Worm (Caenorhabditis elegans) whole organism, L2 larva: ENCODE data around the gene E01G4.3.

Experiments used
- C34F6.9 ChIP-seq: fragments of 150-350 bp; optimal IDR thresholded peaks from 2 replicates; lab custom pipeline; 2014; ENCODE audit warnings: missing biosample characterization, missing genetic modification characterization
- R02D3.7 ChIP-seq: fragments of 150-350 bp; optimal IDR thresholded peaks from 2 replicates; lab custom pipeline; 2014; ENCODE audit warnings: missing biosample characterization, missing genetic modification characterization
- Y55F3AM.14 ChIP-seq: fragments of 200-800 bp; sonication (Bioruptor generic); optimal IDR thresholded peaks from 2 replicates; lab custom pipeline; 2018; ENCODE audit warnings: mild to moderate bottlenecking, missing genetic modification characterization, missing compliant biosample characterization
- ZK546.5 ChIP-seq: sonication (generic microtip); optimal IDR thresholded peaks from 2 replicates; lab custom pipeline; 2017; ENCODE audit warnings: missing biosample characterization, missing genetic modification characterization
- alr-1 ChIP-seq: fragments of 150-350 bp; optimal IDR thresholded peaks from 2 replicates; lab custom pipeline; 2014; ENCODE audit warnings: missing biosample characterization, missing genetic modification characterization
- aly-2 ChIP-seq: fragments of 150-350 bp; optimal IDR thresholded peaks from 2 replicates; lab custom pipeline; 2014; ENCODE audit warnings: missing biosample characterization, missing genetic modification characterization
- ama-1 ChIP-seq: fragments of 150-350 bp; optimal IDR thresholded peaks from 2 replicates; lab custom pipeline; 2018; ENCODE audit warnings: inconsistent platforms
- blmp-1 ChIP-seq: sonication (generic microtip); optimal IDR thresholded peaks from 2 replicates; lab custom pipeline; 2017; ENCODE audit warnings: missing genetic modification characterization, mild to moderate bottlenecking, missing compliant biosample characterization, antibody characterized with exemption, moderate library complexity; ENCODE audit not compliant: insufficient read depth
- ceh-16 ChIP-seq: fragments of 150-350 bp; optimal IDR thresholded peaks from 2 replicates; lab custom pipeline; 2014; ENCODE audit warnings: missing biosample characterization, missing genetic modification characterization
- crh-2 ChIP-seq: sonication (generic microtip); optimal IDR thresholded peaks from 2 replicates; lab custom pipeline; 2017; ENCODE audit warnings: missing biosample characterization, missing genetic modification characterization
- elt-1 ChIP-seq: fragments of 150-350 bp; optimal IDR thresholded peaks from 2 replicates; lab custom pipeline; 2014; ENCODE audit warnings: missing biosample characterization, missing genetic modification characterization
- fos-1 ChIP-seq: fragments of 150-350 bp; optimal IDR thresholded peaks from 2 replicates; lab custom pipeline; 2014; ENCODE audit warnings: missing biosample characterization, missing genetic modification characterization
- gmeb-1 ChIP-seq: fragments of 150-350 bp; optimal IDR thresholded peaks from 2 replicates; lab custom pipeline; 2014; ENCODE audit warnings: missing biosample characterization, missing genetic modification characterization
- lin-11 ChIP-seq: fragments of 150-350 bp; sonication (generic microtip); optimal IDR thresholded peaks from 2 replicates; lab custom pipeline; 2014; ENCODE audit warnings: missing biosample characterization, missing genetic modification characterization, inconsistent platforms, mixed read lengths
- lin-13 ChIP-seq: fragments of 150-350 bp; optimal IDR thresholded peaks from 2 replicates; lab custom pipeline; 2014; ENCODE audit warnings: missing biosample characterization, missing genetic modification reagents, missing genetic modification characterization
- lin-39 ChIP-seq: fragments of 150-350 bp; optimal IDR thresholded peaks from 2 replicates; lab custom pipeline; 2014; ENCODE audit warnings: missing biosample characterization, missing genetic modification reagents, missing genetic modification characterization
- lsy-2 ChIP-seq, 2 experiments: fragments of 150-350 bp in 1 of 2; sonication (generic microtip) in 1 of 2; optimal IDR thresholded peaks; 2 replicates each; lab custom pipeline; 2014 to 2017; ENCODE audit warnings: missing biosample characterization in 2 of 2, missing genetic modification characterization in 2 of 2
- mbf-1 ChIP-seq: sonication (generic microtip); optimal IDR thresholded peaks from 2 replicates; lab custom pipeline; 2017; ENCODE audit warnings: missing biosample characterization, missing genetic modification characterization
- mdl-1 ChIP-seq, 2 experiments: fragments of 150-350 bp in 1 of 2; sonication (generic microtip) in 1 of 2; optimal IDR thresholded peaks; 2 replicates each; lab custom pipeline; 2017; ENCODE audit warnings: missing biosample characterization in 2 of 2, missing genetic modification characterization in 2 of 2
- nhr-10 ChIP-seq: sonication (generic microtip); optimal IDR thresholded peaks from 2 replicates; lab custom pipeline; 2017; ENCODE audit warnings: missing biosample characterization, missing genetic modification characterization
- nhr-11 ChIP-seq: fragments of 150-350 bp; optimal IDR thresholded peaks from 2 replicates; lab custom pipeline; 2014; ENCODE audit warnings: missing biosample characterization, missing genetic modification characterization
- nhr-12 ChIP-seq: fragments of 150-350 bp; optimal IDR thresholded peaks from 2 replicates; lab custom pipeline; 2014; ENCODE audit warnings: missing biosample characterization, missing genetic modification characterization
- nhr-21 ChIP-seq: fragments of 150-350 bp; optimal IDR thresholded peaks from 2 replicates; lab custom pipeline; 2014; ENCODE audit warnings: missing biosample characterization, missing genetic modification characterization
- nhr-237 ChIP-seq: fragments of 150-350 bp; optimal IDR thresholded peaks from 2 replicates; lab custom pipeline; 2014; ENCODE audit warnings: missing biosample characterization, missing genetic modification characterization
- nhr-25 ChIP-seq: fragments of 150-350 bp; sonication (generic microtip); optimal IDR thresholded peaks from 3 replicates; lab custom pipeline; 2014; ENCODE audit warnings: missing biosample characterization, missing genetic modification characterization
- nhr-6 ChIP-seq: fragments of 150-350 bp; optimal IDR thresholded peaks from 2 replicates; lab custom pipeline; 2014; ENCODE audit warnings: missing biosample characterization, missing genetic modification characterization
- nhr-77 ChIP-seq: fragments of 150-350 bp; optimal IDR thresholded peaks from 2 replicates; lab custom pipeline; 2014; ENCODE audit warnings: missing biosample characterization, missing genetic modification characterization
- sem-4 ChIP-seq: fragments of 150-350 bp; optimal IDR thresholded peaks from 2 replicates; lab custom pipeline; 2014; ENCODE audit warnings: missing biosample characterization, missing genetic modification reagents, missing genetic modification characterization
- skn-1 ChIP-seq: sonication (generic microtip); optimal IDR thresholded peaks from 2 replicates; lab custom pipeline; 2017; ENCODE audit warnings: missing biosample characterization, missing genetic modification characterization
- sma-3 ChIP-seq: sonication (generic microtip); optimal IDR thresholded peaks from 2 replicates; lab custom pipeline; 2016; ENCODE audit warnings: missing genetic modification reagents, missing genetic modification characterization, missing compliant biosample characterization
- snpc-4 ChIP-seq: fragments of 150-350 bp; optimal IDR thresholded peaks from 2 replicates; lab custom pipeline; 2014; ENCODE audit warnings: missing biosample characterization, missing genetic modification characterization
- unc-39 ChIP-seq: fragments of 150-350 bp; optimal IDR thresholded peaks from 2 replicates; lab custom pipeline; 2014; ENCODE audit warnings: missing biosample characterization, missing genetic modification characterization
- zag-1 ChIP-seq: fragments of 150-350 bp; optimal IDR thresholded peaks from 2 replicates; lab custom pipeline; 2014; ENCODE audit warnings: missing biosample characterization, missing genetic modification characterization
- ztf-1 ChIP-seq: fragments of 200-800 bp; sonication (Bioruptor generic); conservative IDR thresholded peaks from 2 replicates; pipeline ENCODE4 v1.3.6; 2022; ENCODE audit warnings: missing genetic modification characterization, missing compliant biosample characterization
- ztf-11 ChIP-seq: sonication (generic microtip); optimal IDR thresholded peaks from 2 replicates; lab custom pipeline; 2017; ENCODE audit warnings: missing biosample characterization, missing genetic modification characterization
- ztf-4 ChIP-seq: fragments of 150-350 bp; optimal IDR thresholded peaks from 2 replicates; lab custom pipeline; 2014; ENCODE audit warnings: missing biosample characterization, missing genetic modification characterization

Gene E01G4.3

DNA sequence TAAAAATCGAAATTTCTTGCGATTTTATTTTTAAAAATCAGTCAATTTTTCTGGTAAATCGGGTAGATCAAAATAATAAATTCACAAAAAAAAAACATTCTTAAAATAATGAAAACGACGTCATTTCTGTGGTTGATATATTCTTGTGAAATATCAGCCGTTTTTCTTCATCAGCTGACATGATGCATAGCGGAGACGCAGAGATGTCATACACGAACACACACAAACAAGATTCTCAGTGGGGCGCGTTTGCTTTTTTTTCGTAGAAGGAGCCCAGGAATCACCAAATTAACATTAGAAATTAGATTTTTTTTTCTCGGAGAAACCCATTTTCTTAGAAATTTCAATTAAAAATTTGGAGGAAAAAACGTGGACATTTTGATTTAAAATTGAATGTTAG lies 21.7 kb downstream of the E01G4.3 start (continued):
- TF ChIP-seq aly-2 (tag; lab: Kevin White, UChicago) (no peak), ztf-1 (no peak), nhr-25 (tag; lab: Kevin White, UChicago) (peak; percentile 76), Y55F3AM.14 (GFP tag; lab: Kevin White, UChicago) (no peak), skn-1 (peak; percentile 75), nhr-11 (tag; lab: Kevin White, UChicago) (no peak), snpc-4 (tag; lab: Kevin White, UChicago) (peak; percentile 45), fos-1 (tag; lab: Kevin White, UChicago) (peak; percentile 90), lin-39 (tag; lab: Kevin White, UChicago) (no peak), unc-39 (tag; lab: Kevin White, UChicago) (no peak), R02D3.7 (tag; lab: Kevin White, UChicago) (no peak)

DNA sequence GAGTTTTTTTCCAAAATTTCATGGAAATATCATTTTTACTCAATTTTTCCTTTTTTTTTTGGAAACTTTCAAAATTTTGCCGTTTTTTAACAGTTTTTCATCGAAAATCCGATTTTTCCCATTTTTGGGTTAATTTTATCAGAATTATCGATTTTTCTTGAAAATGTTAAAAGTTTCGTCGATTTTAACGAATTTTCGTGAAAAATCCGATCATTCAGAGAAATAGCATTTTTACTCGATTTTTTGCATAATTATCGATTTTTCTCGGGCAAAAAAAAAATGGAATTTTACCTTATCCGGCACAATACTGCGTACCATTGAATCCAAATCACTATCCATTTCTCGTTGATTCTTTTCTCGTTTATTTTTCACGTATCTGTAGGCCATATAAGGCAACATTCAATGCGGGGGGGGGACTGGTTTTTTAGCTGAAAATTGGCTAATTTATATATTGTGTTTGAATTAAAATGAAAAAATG lies 22.2 kb downstream of the E01G4.3 start, which contains the start of gene tbc-14:
Gene tbc-14 (minus strand): TSS at position 428 of the 478 bp plus-strand sequence.
- TF ChIP-seq ztf-11: no peak
- TF ChIP-seq unc-39 (tag; lab: Kevin White, UChicago): no peak
- no peak for TF ChIP-seq nhr-11 (tag; lab: Kevin White, UChicago)
- no peak for TF ChIP-seq nhr-12 (tag; lab: Kevin White, UChicago)
- no peak for TF ChIP-seq lin-13 (GFP tag; lab: Kevin White, UChicago)
- TF ChIP-seq zag-1 (tag; lab: Kevin White, UChicago): no peak
- TF ChIP-seq gmeb-1 (tag; lab: Kevin White, UChicago): no peak
- no peak for TF ChIP-seq ZK546.5
- TF ChIP-seq lin-39 (tag; lab: Kevin White, UChicago): no peak
- TF ChIP-seq lin-11 (tag; lab: Kevin White, UChicago): no peak
- TF ChIP-seq alr-1 (tag; lab: Kevin White, UChicago): no peak
- TF ChIP-seq, all 48 proteins: peak for 0

DNA sequence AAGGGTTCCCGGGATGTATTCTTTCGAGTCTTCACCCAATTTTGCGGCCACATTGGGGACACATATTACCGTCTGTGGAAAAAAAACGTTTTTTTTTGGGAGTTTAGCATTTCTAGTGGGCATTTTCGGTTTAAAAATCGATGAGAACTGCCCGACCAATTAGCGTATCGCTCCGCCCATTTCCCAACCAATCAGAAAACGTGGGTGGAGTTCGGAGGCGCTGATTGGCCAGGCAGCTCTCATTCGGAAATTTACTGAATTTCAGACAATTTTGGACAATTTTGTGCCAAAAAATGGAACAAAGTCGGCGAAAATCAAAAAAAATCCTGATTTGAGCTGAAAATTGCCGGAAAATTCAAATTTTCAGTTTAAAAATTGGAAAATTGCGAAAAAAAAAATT lies 22.8 kb downstream of the E01G4.3 start:
- TF ChIP-seq ztf-4 (tag; lab: Kevin White, UChicago): no peak
- TF ChIP-seq nhr-12 (tag; lab: Kevin White, UChicago): no peak
- no peak for TF ChIP-seq snpc-4 (tag; lab: Kevin White, UChicago)
- no peak for TF ChIP-seq mdl-1 (tag; optimal IDR thresholded peaks at IDR 0.05; lab: Kevin White, UChicago)
- TF ChIP-seq alr-1 (tag; lab: Kevin White, UChicago): no peak
- no peak for TF ChIP-seq nhr-237 (tag; lab: Kevin White, UChicago)
- TF ChIP-seq ztf-11: no peak
- TF ChIP-seq nhr-21 (tag; lab: Kevin White, UChicago): no peak
- TF ChIP-seq sma-3 (GFP tag; lab: Kevin White, UChicago): no peak
- TF ChIP-seq crh-2: no peak
- TF ChIP-seq ama-1 (lab: Kevin White, UChicago): no peak
- TF ChIP-seq gmeb-1 (tag; lab: Kevin White, UChicago): no peak
- TF ChIP-seq unc-39 (tag; lab: Kevin White, UChicago): no peak
- TF ChIP-seq mbf-1 (tag; lab: Kevin White, UChicago): no peak
- TF ChIP-seq nhr-6 (tag; lab: Kevin White, UChicago): no peak
- TF ChIP-seq skn-1: no peak
- TF ChIP-seq fos-1 (tag; lab: Kevin White, UChicago): no peak
- no peak for TF ChIP-seq elt-1 (tag; lab: Kevin White, UChicago)
- TF ChIP-seq ceh-16 (tag; lab: Kevin White, UChicago): no peak

DNA sequence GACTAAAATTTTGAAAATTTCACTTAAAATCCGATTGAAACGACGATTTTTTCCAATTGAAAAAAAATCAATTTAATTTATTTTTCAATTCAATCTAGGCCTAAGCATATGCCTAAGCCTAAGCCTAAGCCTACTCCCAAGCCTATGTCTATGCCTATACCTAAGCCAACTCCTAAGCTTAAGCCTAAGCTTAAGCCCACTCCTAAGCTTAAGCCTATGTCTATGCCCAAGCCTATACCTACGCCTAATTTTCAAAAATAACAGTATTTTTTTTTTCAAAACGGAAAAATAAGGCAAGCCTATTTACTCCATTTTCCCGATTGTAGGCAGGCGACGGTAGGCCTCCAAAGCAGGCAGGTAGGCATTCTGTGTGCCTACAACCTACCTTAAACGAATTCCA lies 25.1 kb downstream of the E01G4.3 start:
- no peak for TF ChIP-seq ztf-11
- no peak for TF ChIP-seq nhr-77 (tag; lab: Kevin White, UChicago)
- TF ChIP-seq nhr-11 (tag; lab: Kevin White, UChicago): no peak
- TF ChIP-seq crh-2: no peak
- TF ChIP-seq blmp-1 (tag; lab: Kevin White, UChicago): no peak
- TF ChIP-seq nhr-10 (tag; lab: Kevin White, UChicago): no peak
- TF ChIP-seq ceh-16 (tag; lab: Kevin White, UChicago): no peak
- TF ChIP-seq nhr-6 (tag; lab: Kevin White, UChicago): no peak
- no peak for TF ChIP-seq nhr-21 (tag; lab: Kevin White, UChicago)
- TF ChIP-seq sem-4 (tag; lab: Kevin White, UChicago): no peak
- TF ChIP-seq lin-13 (GFP tag; lab: Kevin White, UChicago): no peak

DNA sequence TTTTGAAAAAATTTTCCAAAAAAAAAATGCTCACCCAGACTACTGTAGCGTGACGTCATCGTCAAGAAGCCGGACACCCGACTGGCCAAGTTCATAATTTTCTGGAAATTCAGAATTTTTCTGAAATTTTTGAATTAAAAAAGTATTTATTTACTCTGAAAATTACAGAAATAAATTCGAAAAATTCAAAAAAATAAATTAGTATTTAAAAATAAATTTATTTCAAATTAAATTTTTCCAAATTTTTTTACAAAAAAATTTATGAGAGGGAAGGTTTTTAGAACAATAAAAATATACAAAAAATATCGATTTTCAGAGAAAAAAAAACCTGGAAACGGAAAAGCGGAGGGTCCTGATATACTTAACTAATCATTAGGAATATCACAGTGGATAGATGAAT lies 32.7 kb downstream of the E01G4.3 start, which contains the start of gene Y48E1C.4:
Gene Y48E1C.4 (minus strand): TSS at position 101 of the 400 bp plus-strand sequence.
- TF ChIP-seq nhr-6 (tag; lab: Kevin White, UChicago) (no peak), aly-2 (tag; lab: Kevin White, UChicago) (no peak), nhr-12 (tag; lab: Kevin White, UChicago) (no peak), blmp-1 (tag; lab: Kevin White, UChicago) (no peak), lsy-2 (tag; optimal IDR thresholded peaks at IDR 0.05; lab: Kevin White, UChicago) (no peak), nhr-77 (tag; lab: Kevin White, UChicago) (no peak), C34F6.9 (no peak)
